Worm (Caenorhabditis elegans): ENCODE results near the gene Y41E3.13.

- TF ChIP-seq eyg-1 (tag; optimal IDR thresholded peaks at IDR 0.05), result no peak
- TF ChIP-seq ceh-6 (GFP tag; optimal IDR thresholded peaks at IDR 0.05), result no peak
- no peak for TF ChIP-seq ama-1 (optimal IDR thresholded peaks at IDR 0.05)
- no peak for TF ChIP-seq zip-5 (tag; optimal IDR thresholded peaks at IDR 0.05)
These were observed 15.7 kb upstream of the Y41E3.13 start for ce11 chrIV:15042159-15042936.
